Fruit fly (Drosophila melanogaster) S2 (cell line): ENCODE results near the gene CG8001.

Experiments
- CG8478 ChIP-seq: fragments of >200 bp; optimal IDR thresholded peaks from 2 replicates; lab custom pipeline; 2018
- CTCF ChIP-seq, 2 experiments: fragments of >200 bp; optimal IDR thresholded peaks; 2 replicates each; lab custom pipeline; 2018

The CG8001 gene

dm6 chr3L:1739522-1740128 lies 16.3 kb upstream of the CG8001 start:
- TF ChIP-seq CTCF (optimal IDR thresholded peaks at IDR 0.05; lab: Kevin White, UChicago) (no peak), CG8478 (no peak)

- TF ChIP-seq CG8478 = no peak
- TF ChIP-seq CTCF (optimal IDR thresholded peaks at IDR 0.05; lab: Kevin White, UChicago) = no peak
Measured at dm6 chr3L:1740129-1740975, 15.6 kb upstream of the CG8001 start.

dm6 chr3L:1741107-1741506 lies 14.9 kb upstream of the CG8001 start:
- TF ChIP-seq CG8478 (no peak), CTCF (optimal IDR thresholded peaks at IDR 0.05; lab: Kevin White, UChicago) (no peak)

- TF ChIP-seq CTCF (optimal IDR thresholded peaks at IDR 0.05; lab: Kevin White, UChicago) (no peak), CG8478 (no peak)
Measured at dm6 chr3L:1741655-1742551, 14.1 kb upstream of the CG8001 start.

dm6 chr3L:1742552-1743097 lies 13.3 kb upstream of the CG8001 start:
- TF ChIP-seq CTCF (optimal IDR thresholded peaks at IDR 0.05; lab: Kevin White, UChicago) = no peak
- no peak for TF ChIP-seq CG8478

- TF ChIP-seq CTCF (optimal IDR thresholded peaks at IDR 0.05; lab: Kevin White, UChicago) (no peak), CG8478 (no peak)
Measured at dm6 chr3L:1745432-1745831, 10.5 kb upstream of the CG8001 start.

- TF ChIP-seq CG8478 = no peak
- no peak for TF ChIP-seq CTCF (optimal IDR thresholded peaks at IDR 0.05; lab: Kevin White, UChicago)
Measured at dm6 chr3L:1746338-1747199, 9.4 kb upstream of the CG8001 start, which contains the start of gene CG13921. Gene CG13921, plus strand, starts transcription at chr3L:1746907.

- TF ChIP-seq CG8478 (no peak), CTCF (optimal IDR thresholded peaks at IDR 0.05; lab: Kevin White, UChicago) (no peak)
Measured at dm6 chr3L:1748218-1748617, 7.7 kb upstream of the CG8001 start.

- no peak for TF ChIP-seq CTCF (optimal IDR thresholded peaks at IDR 0.05; lab: Kevin White, UChicago)
- TF ChIP-seq CG8478 = no peak
Measured at dm6 chr3L:1754262-1754661, 1.7 kb upstream of the CG8001 start.

- TF ChIP-seq CTCF (optimal IDR thresholded peaks at IDR 0.05; lab: Kevin White, UChicago) (no peak), CG8478 (no peak)
Measured at dm6 chr3L:1754935-1755334, 1.0 kb upstream of the CG8001 start.

- TF ChIP-seq CTCF (optimal IDR thresholded peaks at IDR 0.05; lab: Kevin White, UChicago) (no peak), CG8478 (no peak)
Measured at dm6 chr3L:1755458-1755984, 438 bp upstream of the CG8001 start, which contains the start of gene Cht2. Gene Cht2, minus strand, starts transcription at chr3L:1755934.

dm6 chr3L:1771658-1772057 lies 15.7 kb downstream of the CG8001 start, which contains the start of gene Dhc62B:
Gene Dhc62B, minus strand, starts transcription at chr3L:1771758.
- TF ChIP-seq CG8478 (no peak), CTCF (optimal IDR thresholded peaks at IDR 0.05; lab: Kevin White, UChicago) (no peak)

dm6 chr3L:1772593-1772992 lies 16.6 kb downstream of the CG8001 start:
- TF ChIP-seq CTCF (optimal IDR thresholded peaks at IDR 0.05; lab: Kevin White, UChicago) = no peak
- no peak for TF ChIP-seq CG8478
